Fruit fly (Drosophila melanogaster): ENCODE data around the gene CG6763.

Gene CG6763

DNA sequence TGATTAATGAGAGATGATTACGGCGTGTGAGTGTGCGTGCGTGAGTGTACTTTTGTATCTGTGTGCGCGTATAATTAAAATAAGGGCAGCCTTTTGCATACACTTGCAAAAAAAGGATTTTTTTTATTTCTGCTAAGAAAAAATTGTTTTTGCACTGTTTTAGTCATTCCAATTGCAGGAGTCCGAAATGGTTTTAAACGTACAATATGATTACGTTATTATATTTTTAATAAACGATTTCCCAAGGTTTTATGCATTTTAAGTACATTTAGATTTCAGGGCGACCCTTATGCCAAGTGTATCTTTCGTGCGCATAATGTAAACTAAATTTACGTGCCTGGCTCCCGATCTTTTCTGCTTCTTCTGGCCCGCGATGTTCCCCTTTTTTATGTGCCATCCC is 51.1 kb downstream of the CG6763 start (continued):
- TF ChIP-seq sob (GFP tag; IDR thresholded peaks at IDR 0.05): peak; percentile 37
- TF ChIP-seq CG12155 (GFP tag; optimal IDR thresholded peaks at IDR 0.05): peak; percentile 23
- TF ChIP-seq grau (tag; optimal IDR thresholded peaks at IDR 0.05): peak; percentile 60
- TF ChIP-seq Dbx (GFP tag; IDR thresholded peaks at IDR 0.05): peak; percentile 53; the same call in 1 of the 3 replicates
- peak; percentile 22; the same call in 1 of the 4 replicates for TF ChIP-seq Gug (GFP tag; IDR thresholded peaks at IDR 0.05)
- TF ChIP-seq bab2 (GFP tag; optimal IDR thresholded peaks at IDR 0.05): peak; percentile 38
- no peak for TF ChIP-seq MESR4 (GFP tag; optimal IDR thresholded peaks at IDR 0.05)
- TF ChIP-seq Abd-B (GFP tag; optimal IDR thresholded peaks at IDR 0.05): peak; percentile 35
- TF ChIP-seq CG7357 (GFP tag; IDR thresholded peaks at IDR 0.05): no peak
- TF ChIP-seq CG6689 (GFP tag; IDR thresholded peaks at IDR 0.05): peak; percentile 32
- peak; percentile 54 for TF ChIP-seq CG3847 (GFP tag; IDR thresholded peaks at IDR 0.05)
- no peak for TF ChIP-seq sens-2 (GFP tag; IDR thresholded peaks at IDR 0.05)
- TF ChIP-seq CG7987 (GFP tag; optimal IDR thresholded peaks at IDR 0.05): no peak
- TF ChIP-seq CG12219 (GFP tag; optimal IDR thresholded peaks at IDR 0.05): no peak
- no peak for TF ChIP-seq CG9437 (GFP tag; optimal IDR thresholded peaks at IDR 0.05)
- no peak for TF ChIP-seq CG3726 (GFP tag; IDR thresholded peaks at IDR 0.05)
- TF ChIP-seq CG10209 (GFP tag; optimal IDR thresholded peaks at IDR 0.05): peak; percentile 12
- peak; percentile 70 for TF ChIP-seq Rfx (GFP tag; IDR thresholded peaks at IDR 0.05)
- TF ChIP-seq cg (GFP tag; optimal IDR thresholded peaks at IDR 0.05): peak; percentile 29
- TF ChIP-seq oc (tag; optimal IDR thresholded peaks at IDR 0.05): no peak
- TF ChIP-seq CG1603 (tag; optimal IDR thresholded peaks at IDR 0.05): no peak
- TF ChIP-seq CG2120 (GFP tag; optimal IDR thresholded peaks at IDR 0.05): peak; percentile 80
- TF ChIP-seq E2f1 (GFP tag; IDR thresholded peaks at IDR 0.05): peak; percentile 24; the same call in 1 of the 2 replicates
- peak; percentile 37 for TF ChIP-seq Sox102F (GFP tag; optimal IDR thresholded peaks at IDR 0.05)
- TF ChIP-seq nau (GFP tag; optimal IDR thresholded peaks at IDR 0.05): no peak
- peak; percentile 52 for TF ChIP-seq CG10147 (GFP tag; optimal IDR thresholded peaks at IDR 0.05)
- no peak for TF ChIP-seq CG2199 (GFP tag; IDR thresholded peaks at IDR 0.05)
- TF ChIP-seq CG12104 (GFP tag; optimal IDR thresholded peaks at IDR 0.05): no peak
- TF ChIP-seq CG17612 (GFP tag; IDR thresholded peaks at IDR 0.05): 0 out of 2 replicates have a peak, but pooled peaks have one; percentile 29
- no peak for TF ChIP-seq eyg (GFP tag; optimal IDR thresholded peaks at IDR 0.05)
- TF ChIP-seq CG12659 (GFP tag; optimal IDR thresholded peaks at IDR 0.05): peak; percentile 30
- TF ChIP-seq CG8388 (GFP tag; optimal IDR thresholded peaks at IDR 0.05): no peak
- no peak for TF ChIP-seq CG3163 (GFP tag; optimal IDR thresholded peaks at IDR 0.05)
- peak; percentile 48 for TF ChIP-seq Ptx1 (GFP tag; IDR thresholded peaks at IDR 0.05)
- TF ChIP-seq CG11456 (GFP tag; IDR thresholded peaks at IDR 0.05): 0 out of 3 replicates have a peak, but pooled peaks have one; percentile 58
- peak; percentile 31 for TF ChIP-seq Hsf (GFP tag; optimal IDR thresholded peaks at IDR 0.05)
- TF ChIP-seq Optix (GFP tag; IDR thresholded peaks at IDR 0.05): no peak
- TF ChIP-seq D19B (GFP tag; optimal IDR thresholded peaks at IDR 0.05): peak; percentile 52
- no peak for TF ChIP-seq B-H1 (GFP tag; IDR thresholded peaks at IDR 0.05)
- TF ChIP-seq nerfin-1 (tag; optimal IDR thresholded peaks at IDR 0.05): no peak
- TF ChIP-seq run (tag; optimal IDR thresholded peaks at IDR 0.05): no peak
- no peak for TF ChIP-seq dm (GFP tag; optimal IDR thresholded peaks at IDR 0.05)
- peak; percentile 41 for TF ChIP-seq nmo (GFP tag; optimal IDR thresholded peaks at IDR 0.05)
- TF ChIP-seq CG5953 (GFP tag; IDR thresholded peaks at IDR 0.05): peak; percentile 52; the same call in 1 of the 2 replicates
- peak; percentile 17 for TF ChIP-seq exex (tag; optimal IDR thresholded peaks at IDR 0.05)
- TF ChIP-seq Xbp1 (GFP tag; optimal IDR thresholded peaks at IDR 0.05): peak; percentile 35
- TF ChIP-seq CG6272 (GFP tag; IDR thresholded peaks at IDR 0.05): no peak
- peak; percentile 37; the same call in 1 of the 2 replicates for TF ChIP-seq CG9215 (GFP tag; IDR thresholded peaks at IDR 0.05)
- TF ChIP-seq CG6683 (GFP tag; optimal IDR thresholded peaks at IDR 0.05): peak; percentile 25
- TF ChIP-seq fd64A (GFP tag; optimal IDR thresholded peaks at IDR 0.05): no peak
- peak; percentile 53 for TF ChIP-seq CG15514 (GFP tag; optimal IDR thresholded peaks at IDR 0.05)

Data from whole organism, embryonic.